Worm (Caenorhabditis elegans) whole organism, midembryonic: Measurements from ENCODE around the gene W06A7.4.

Source experiments
- T22C8.4 ChIP-seq: fragments of 200-800 bp; sonication (Bioruptor generic); IDR thresholded peaks from 2 replicates; pipeline ENCODE4 v1.3.6; 2022; ENCODE audit warnings: missing genetic modification characterization, missing compliant biosample characterization
- cog-1 ChIP-seq: sonication (generic microtip); optimal IDR thresholded peaks from 2 replicates; lab custom pipeline; 2016; ENCODE audit warnings: missing genetic modification characterization, missing compliant biosample characterization
- flt-1 ChIP-seq: fragments of 200-800 bp; sonication (Bioruptor generic); IDR thresholded peaks from 2 replicates; pipeline ENCODE4 v1.3.6; 2022; ENCODE audit warnings: missing genetic modification characterization, missing compliant biosample characterization
- klf-2 ChIP-seq: fragments of 200-800 bp; sonication (Bioruptor generic); conservative IDR thresholded peaks from 2 replicates; pipeline ENCODE4 v1.3.6; 2022; ENCODE audit warnings: missing genetic modification reagents, missing genetic modification characterization, missing compliant biosample characterization
- med-1 ChIP-seq: sonication (generic microtip); optimal IDR thresholded peaks from 2 replicates; lab custom pipeline; 2017; ENCODE audit warnings: missing genetic modification characterization, mild to moderate bottlenecking, missing compliant biosample characterization, antibody characterized with exemption, missing genetic modification reagents; ENCODE audit not compliant: insufficient read depth
- ref-1 ChIP-seq: fragments of 200-800 bp; sonication (Bioruptor generic); conservative IDR thresholded peaks from 2 replicates; pipeline ENCODE4 v1.3.6; 2022; ENCODE audit warnings: missing genetic modification reagents, missing genetic modification characterization, missing compliant biosample characterization
- tab-1 ChIP-seq: fragments of 200-800 bp; sonication (Bioruptor generic); IDR thresholded peaks from 2 replicates; pipeline ENCODE4 v1.3.6; 2022; ENCODE audit warnings: missing genetic modification characterization, missing compliant biosample characterization
- ztf-23 ChIP-seq: fragments of 200-800 bp; sonication (Bioruptor generic); IDR thresholded peaks from 2 replicates; pipeline ENCODE4 v1.3.6; 2022; ENCODE audit warnings: missing genetic modification reagents, missing genetic modification characterization, missing compliant biosample characterization
- ztf-29 ChIP-seq: fragments of 200-800 bp; sonication (Bioruptor generic); IDR thresholded peaks from 2 replicates; pipeline ENCODE4 v1.3.6; 2022; ENCODE audit warnings: missing genetic modification reagents, missing genetic modification characterization, missing compliant biosample characterization

ce11 chrV:14833219-14833618 is 9.0 kb downstream of the W06A7.4 start:
- TF ChIP-seq tab-1 (GFP tag; lab: Robert Waterston, UW) (no peak), ztf-29 (GFP tag; lab: Robert Waterston, UW) (no peak), cog-1 (no peak), med-1 (GFP tag; lab: Kevin White, UChicago) (no peak), flt-1 (GFP tag; lab: Robert Waterston, UW) (peak; percentile 51; the same call in 1 of the 2 replicates), T22C8.4 (GFP tag; lab: Robert Waterston, UW) (no peak), ztf-23 (GFP tag; lab: Robert Waterston, UW) (peak; percentile 63; the same call in 1 of the 2 replicates), klf-2 (GFP tag; lab: Robert Waterston, UW) (no peak), ref-1 (GFP tag; lab: Robert Waterston, UW) (no peak)
